Fruit fly (Drosophila melanogaster) whole organism, embryonic: ENCODE results near the gene CG6414.
A peak's percentile ranks its signal among the peaks of the same experiment; 100 is the strongest.

Source experiments
- Asciz ChIP-seq: fragments of 200-800 bp; sonication (Bioruptor generic); optimal IDR thresholded peaks from 2 replicates; lab custom pipeline; 2017; ENCODE audit warnings: missing biosample characterization, mild to moderate bottlenecking, missing genetic modification characterization, missing genetic modification reagents
- C15 ChIP-seq: fragments of 200-800 bp; sonication (Bioruptor generic); IDR thresholded peaks from 3 replicates; pipeline ENCODE4 v1.3.6; 2022; ENCODE audit warnings: missing biosample characterization, missing genetic modification characterization
- CG1024 ChIP-seq: fragments of 200-800 bp; sonication (Bioruptor generic); IDR thresholded peaks from 2 replicates; pipeline ENCODE4 v1.3.6; 2022; ENCODE audit warnings: missing biosample characterization, missing genetic modification characterization
- CG11504 ChIP-seq: fragments of 200-800 bp; sonication (Bioruptor generic); optimal IDR thresholded peaks from 3 replicates; lab custom pipeline; 2019; ENCODE audit warnings: missing biosample characterization, mild to moderate bottlenecking, missing genetic modification characterization, moderate library complexity
- CG12071 ChIP-seq: fragments of 200-800 bp; sonication (Bioruptor generic); optimal IDR thresholded peaks from 3 replicates; lab custom pipeline; 2018; ENCODE audit warnings: missing biosample characterization, mild to moderate bottlenecking, missing genetic modification characterization
- CG1233 ChIP-seq: fragments of 200-800 bp; sonication (Bioruptor generic); optimal IDR thresholded peaks from 4 replicates; lab custom pipeline; 2018; ENCODE audit warnings: missing biosample characterization, mild to moderate bottlenecking, missing genetic modification characterization
- CG12659 ChIP-seq: fragments of 200-800 bp; sonication (Bioruptor generic); optimal IDR thresholded peaks from 3 replicates; lab custom pipeline; 2017; ENCODE audit warnings: mild to moderate bottlenecking, missing biosample characterization, missing genetic modification reagents, missing genetic modification characterization
- CG13287 ChIP-seq: fragments of 200-800 bp; sonication (Bioruptor generic); IDR thresholded peaks from 2 replicates; pipeline ENCODE4 v1.3.6; 2022; ENCODE audit warnings: missing biosample characterization, missing genetic modification characterization; ENCODE audit not compliant: partially characterized antibody
- CG14710 ChIP-seq: fragments of 200-800 bp; sonication (Bioruptor generic); optimal IDR thresholded peaks from 3 replicates; lab custom pipeline; 2019; ENCODE audit warnings: missing biosample characterization, mild to moderate bottlenecking, missing genetic modification characterization, moderate library complexity
- CG15269 ChIP-seq: fragments of 200-800 bp; sonication (Bioruptor generic); optimal IDR thresholded peaks from 2 replicates; lab custom pipeline; 2018; ENCODE audit warnings: missing biosample characterization, mild to moderate bottlenecking, missing genetic modification characterization, moderate library complexity
- CG15601 ChIP-seq: fragments of 200-800 bp; sonication (Bioruptor generic); optimal IDR thresholded peaks from 3 replicates; lab custom pipeline; 2019; ENCODE audit warnings: missing biosample characterization, mild to moderate bottlenecking, missing genetic modification characterization, moderate library complexity
- CG16779 ChIP-seq: fragments of 200-800 bp; sonication (Bioruptor generic); IDR thresholded peaks from 2 replicates; pipeline ENCODE4 v1.3.6; 2022; ENCODE audit warnings: missing biosample characterization, missing genetic modification characterization
- CG17359 ChIP-seq: fragments of 200-800 bp; sonication (Bioruptor generic); optimal IDR thresholded peaks from 3 replicates; lab custom pipeline; 2018; ENCODE audit warnings: missing biosample characterization, mild to moderate bottlenecking, missing genetic modification characterization, moderate library complexity
- CG17829 ChIP-seq: fragments of 200-800 bp; optimal IDR thresholded peaks from 2 replicates; lab custom pipeline; 2019; ENCODE audit warnings: missing biosample characterization, mild to moderate bottlenecking, missing genetic modification characterization, moderate library complexity
- CG18262 ChIP-seq: fragments of 200-800 bp; optimal IDR thresholded peaks from 3 replicates; lab custom pipeline; 2019; ENCODE audit warnings: missing biosample characterization, mild to moderate bottlenecking, missing genetic modification characterization, moderate library complexity
- CG18476 ChIP-seq: fragments of 200-800 bp; sonication (Bioruptor generic); optimal IDR thresholded peaks from 2 replicates; lab custom pipeline; 2016; ENCODE audit warnings: missing biosample characterization, mild to moderate bottlenecking, missing genetic modification characterization
- CG2678 ChIP-seq: fragments of 200-800 bp; sonication (Bioruptor generic); optimal IDR thresholded peaks from 3 replicates; lab custom pipeline; 2019; ENCODE audit warnings: missing biosample characterization, mild to moderate bottlenecking, missing genetic modification characterization, moderate library complexity
- CG43689 ChIP-seq: fragments of 200-800 bp; sonication (Bioruptor generic); IDR thresholded peaks from 2 replicates; pipeline ENCODE4 v1.3.6; 2022; ENCODE audit warnings: missing biosample characterization, missing genetic modification characterization
- CG6683 ChIP-seq: fragments of 200-800 bp; sonication (Bioruptor generic); optimal IDR thresholded peaks from 2 replicates; lab custom pipeline; 2017; ENCODE audit warnings: missing biosample characterization, mild to moderate bottlenecking, missing genetic modification characterization, missing genetic modification reagents
- CG7556 ChIP-seq: fragments of 200-800 bp; sonication (Bioruptor generic); optimal IDR thresholded peaks from 2 replicates; lab custom pipeline; 2017; ENCODE audit warnings: missing biosample characterization, mild to moderate bottlenecking, missing genetic modification characterization
- CG9932 ChIP-seq: fragments of 200-800 bp; sonication (Bioruptor generic); IDR thresholded peaks from 2 replicates; pipeline ENCODE4 v1.3.6; 2022; ENCODE audit warnings: missing biosample characterization, missing genetic modification characterization
- CrebB ChIP-seq: fragments of 200-800 bp; sonication (Bioruptor generic); optimal IDR thresholded peaks from 3 replicates; lab custom pipeline; 2018; ENCODE audit warnings: missing biosample characterization, mild to moderate bottlenecking, missing genetic modification characterization
- Dbx ChIP-seq: fragments of 200-800 bp; sonication (Bioruptor generic); IDR thresholded peaks from 3 replicates; pipeline ENCODE4 v1.3.6; 2022; ENCODE audit warnings: missing biosample characterization, missing genetic modification characterization
- HLH54F ChIP-seq: fragments of 200-800 bp; sonication (Bioruptor generic); optimal IDR thresholded peaks from 3 replicates; lab custom pipeline; 2016; ENCODE audit warnings: missing biosample characterization, missing genetic modification characterization
- HLHmδ ChIP-seq: fragments of 200-800 bp; sonication (Bioruptor generic); optimal IDR thresholded peaks from 2 replicates; lab custom pipeline; 2018; ENCODE audit warnings: missing biosample characterization, mild to moderate bottlenecking, missing genetic modification characterization, moderate library complexity
- Hand ChIP-seq: fragments of 200-800 bp; sonication (Bioruptor generic); optimal IDR thresholded peaks from 2 replicates; lab custom pipeline; 2017; ENCODE audit warnings: mild to moderate bottlenecking, missing biosample characterization, missing genetic modification reagents, missing genetic modification characterization
- HmgD ChIP-seq: fragments of 200-800 bp; sonication (Bioruptor generic); optimal IDR thresholded peaks from 3 replicates; lab custom pipeline; 2016; ENCODE audit warnings: missing biosample characterization, missing genetic modification characterization
- Hr3 ChIP-seq: fragments of 200-800 bp; sonication (Bioruptor generic); optimal IDR thresholded peaks from 3 replicates; lab custom pipeline; 2016; ENCODE audit warnings: missing biosample characterization, missing genetic modification characterization
- Myb ChIP-seq: fragments of 200-800 bp; sonication (Bioruptor generic); optimal IDR thresholded peaks from 2 replicates; lab custom pipeline; 2016; ENCODE audit warnings: missing biosample characterization, missing genetic modification characterization
- Ptx1 ChIP-seq: fragments of 200-800 bp; sonication (Bioruptor generic); IDR thresholded peaks from 2 replicates; pipeline ENCODE4 v1.3.6; 2022; ENCODE audit warnings: missing biosample characterization, missing genetic modification characterization
- bbx ChIP-seq: fragments of 200-800 bp; sonication (Bioruptor generic); IDR thresholded peaks from 2 replicates; pipeline ENCODE4 v1.3.6; 2022; ENCODE audit warnings: missing biosample characterization, missing genetic modification characterization; ENCODE audit not compliant: partially characterized antibody
- chif ChIP-seq, 2 experiments: fragments of 200-800 bp; sonication (Bioruptor generic); optimal IDR thresholded peaks; 3 replicates each; lab custom pipeline; 2016; ENCODE audit warnings: missing biosample characterization in 2 of 2, missing genetic modification characterization in 2 of 2
- dm ChIP-seq: fragments of 200-800 bp; sonication (Bioruptor generic); optimal IDR thresholded peaks from 3 replicates; lab custom pipeline; 2016; ENCODE audit warnings: missing biosample characterization, missing genetic modification characterization
- en ChIP-seq: fragments of 200-800 bp; sonication (Bioruptor generic); optimal IDR thresholded peaks from 2 replicates; lab custom pipeline; 2016; ENCODE audit warnings: missing biosample characterization, missing genetic modification characterization
- esg ChIP-seq: fragments of 200-800 bp; sonication (Bioruptor generic); conservative IDR thresholded peaks from 2 replicates; pipeline ENCODE4 v1.3.6; 2022; ENCODE audit warnings: missing biosample characterization, missing genetic modification characterization
- jing ChIP-seq: fragments of 200-800 bp; sonication (Bioruptor generic); optimal IDR thresholded peaks from 2 replicates; lab custom pipeline; 2018; ENCODE audit warnings: missing biosample characterization, mild to moderate bottlenecking, missing genetic modification characterization
- kay ChIP-seq: fragments of 200-800 bp; sonication (Bioruptor generic); optimal IDR thresholded peaks from 2 replicates; lab custom pipeline; 2016; ENCODE audit warnings: missing biosample characterization, missing genetic modification characterization
- mld ChIP-seq: fragments of 200-800 bp; sonication (Bioruptor generic); IDR thresholded peaks from 3 replicates; pipeline ENCODE4 v1.3.6; 2022; ENCODE audit warnings: missing biosample characterization, missing genetic modification characterization; ENCODE audit not compliant: partially characterized antibody
- odd ChIP-seq: fragments of 200-800 bp; sonication (Bioruptor generic); optimal IDR thresholded peaks from 2 replicates; lab custom pipeline; 2017; ENCODE audit warnings: missing biosample characterization, mild to moderate bottlenecking, missing genetic modification characterization
- pb ChIP-seq: fragments of 200-800 bp; sonication (Bioruptor generic); optimal IDR thresholded peaks from 3 replicates; lab custom pipeline; 2016; ENCODE audit warnings: missing biosample characterization, missing genetic modification characterization
- pum ChIP-seq: fragments of 200-800 bp; sonication (Bioruptor generic); optimal IDR thresholded peaks from 2 replicates; lab custom pipeline; 2016; ENCODE audit warnings: missing biosample characterization, missing genetic modification characterization
- ranshi ChIP-seq: fragments of 200-800 bp; sonication (Bioruptor generic); IDR thresholded peaks from 2 replicates; pipeline ENCODE4 v1.3.6; 2022; ENCODE audit warnings: missing biosample characterization, missing genetic modification characterization
- repo ChIP-seq: fragments of 200-800 bp; sonication (Bioruptor generic); optimal IDR thresholded peaks from 2 replicates; lab custom pipeline; 2016; ENCODE audit warnings: missing biosample characterization, missing genetic modification characterization
- ro ChIP-seq: fragments of 200-800 bp; sonication (Bioruptor generic); IDR thresholded peaks from 2 replicates; pipeline ENCODE4 v1.3.6; 2022; ENCODE audit warnings: missing biosample characterization, missing genetic modification characterization
- sqz ChIP-seq: fragments of 200-800 bp; sonication (Bioruptor generic); optimal IDR thresholded peaks from 3 replicates; lab custom pipeline; 2018; ENCODE audit warnings: missing biosample characterization, mild to moderate bottlenecking, missing genetic modification characterization
- toy ChIP-seq: fragments of 200-800 bp; sonication (Bioruptor generic); IDR thresholded peaks from 2 replicates; pipeline ENCODE4 v1.3.6; 2022; ENCODE audit warnings: missing biosample characterization, missing genetic modification characterization
- tx ChIP-seq: fragments of 200-800 bp; sonication (Bioruptor generic); optimal IDR thresholded peaks from 2 replicates; lab custom pipeline; 2016; ENCODE audit warnings: missing biosample characterization, missing genetic modification characterization
- vfl ChIP-seq: fragments of 200-800 bp; sonication (Bioruptor generic); optimal IDR thresholded peaks from 2 replicates; lab custom pipeline; 2016; ENCODE audit warnings: missing biosample characterization, missing genetic modification characterization
- zen2 ChIP-seq: fragments of 200-800 bp; sonication (Bioruptor generic); IDR thresholded peaks from 3 replicates; pipeline ENCODE4 v1.3.6; 2022; ENCODE audit warnings: missing biosample characterization, missing genetic modification characterization; ENCODE audit not compliant: partially characterized antibody
- zf30C ChIP-seq: fragments of 200-800 bp; sonication (Bioruptor generic); optimal IDR thresholded peaks from 3 replicates; lab custom pipeline; 2018; ENCODE audit warnings: missing biosample characterization, mild to moderate bottlenecking, missing genetic modification characterization

CG6414 gene

dm6 chrX:3968346-3969044 is 2.7 kb downstream of the CG6414 start, which contains the start of gene CG6428 (continued):
- TF ChIP-seq CG9932 (GFP tag; lab: Robert Waterston, UW) (peak; percentile 78), ro (GFP tag; lab: Robert Waterston, UW) (no peak), CG16779 (GFP tag; lab: Robert Waterston, UW) (no peak), kay (GFP tag; lab: Kevin White, UChicago) (no peak), tx (GFP tag; lab: Kevin White, UChicago) (no peak), CG14710 (tag; lab: Kevin White, UChicago) (peak; percentile 65), odd (GFP tag; lab: Kevin White, UChicago) (no peak), CG18262 (tag; lab: Kevin White, UChicago) (peak; percentile 26), HmgD (GFP tag; lab: Kevin White, UChicago) (no peak), mld (GFP tag; lab: Robert Waterston, UW) (no peak), CG12659 (GFP tag; lab: Kevin White, UChicago) (peak; percentile 64), zen2 (GFP tag; lab: Robert Waterston, UW) (no peak; the same call in 2 of the 3 replicates), zf30C (GFP tag; lab: Kevin White, UChicago) (no peak), jing (no peak), CG2678 (peak; percentile 30), CG7556 (peak; percentile 44), CG15601 (tag; lab: Kevin White, UChicago) (peak; percentile 42), Hr3 (GFP tag; lab: Kevin White, UChicago) (peak; percentile 26), CG1024 (GFP tag; lab: Robert Waterston, UW) (no peak), dm (GFP tag; lab: Kevin White, UChicago) (no peak), CG17829 (tag; lab: Kevin White, UChicago) (peak; percentile 37), CrebB (tag; lab: Kevin White, UChicago) (no peak), Hand (GFP tag; lab: Kevin White, UChicago) (peak; percentile 28), esg (GFP tag; lab: Robert Waterston, UW) (no peak), CG18476 (no peak), pum (GFP tag; lab: Kevin White, UChicago) (peak; percentile 25), HLH54F (GFP tag; lab: Kevin White, UChicago) (no peak), bbx (peak; percentile 49; the same call in 1 of the 2 replicates), sqz (GFP tag; lab: Kevin White, UChicago) (no peak), CG12071 (no peak), en (GFP tag; lab: Kevin White, UChicago) (no peak), Asciz (GFP tag; lab: Kevin White, UChicago) (no peak), pb (no peak), CG17359 (tag; lab: Kevin White, UChicago) (no peak), CG43689 (GFP tag; lab: Robert Waterston, UW) (no peak), CG13287 (GFP tag; lab: Robert Waterston, UW) (peak; percentile 82), CG15269 (tag; lab: Kevin White, UChicago) (no peak), toy (no peak), chif (GFP tag; optimal IDR thresholded peaks at IDR 0.05; lab: Kevin White, UChicago) (peak in 1 of 2 experiments; percentile 9), CG6683 (GFP tag; lab: Kevin White, UChicago) (no peak), CG11504 (tag; lab: Kevin White, UChicago) (no peak), CG1233 (GFP tag; lab: Kevin White, UChicago) (no peak), C15 (GFP tag; lab: Robert Waterston, UW) (no peak), repo (GFP tag; lab: Kevin White, UChicago) (no peak), Dbx (peak; percentile 35; the same call in 2 of the 3 replicates), Ptx1 (peak; percentile 50), ranshi (peak; percentile 43; the same call in 1 of the 2 replicates), Myb (GFP tag; lab: Kevin White, UChicago) (peak; percentile 87), HLHmδ (GFP tag; lab: Kevin White, UChicago) (no peak), vfl (GFP tag; lab: Kevin White, UChicago) (no peak)
